Worm (Caenorhabditis elegans): ENCODE data around the gene asp-17.

DNA sequence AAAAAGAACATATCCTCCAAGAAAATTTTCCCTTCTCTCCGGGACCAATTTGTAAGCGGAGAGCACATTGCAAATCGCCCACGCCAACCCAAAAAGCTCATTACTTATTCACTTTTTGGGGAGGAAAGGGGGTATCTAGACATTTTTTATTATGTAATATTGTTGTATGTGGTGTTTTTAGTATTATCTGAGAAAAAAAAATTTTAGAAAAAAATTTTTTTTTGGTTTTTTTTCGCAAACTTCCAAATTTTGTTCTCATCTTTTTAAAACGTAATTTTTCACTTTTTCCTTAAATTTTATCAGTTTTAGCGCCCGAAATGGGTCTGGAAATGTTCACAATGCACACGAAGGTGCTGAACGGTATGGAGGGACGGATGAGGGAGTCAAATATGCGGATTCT is 22.8 kb upstream of the asp-17 start, which contains the start of gene twk-46:
- TF ChIP-seq zag-1 (tag; optimal IDR thresholded peaks at IDR 0.05) (no peak), alr-1 (tag; optimal IDR thresholded peaks at IDR 0.05) (no peak), dmd-4 (tag; optimal IDR thresholded peaks at IDR 0.05) (no peak), ama-1 (optimal IDR thresholded peaks at IDR 0.05) (no peak), nhr-21 (tag; optimal IDR thresholded peaks at IDR 0.05) (no peak)
